Fruit fly (Drosophila melanogaster): Measurements from ENCODE around the gene Cse1.

DNA sequence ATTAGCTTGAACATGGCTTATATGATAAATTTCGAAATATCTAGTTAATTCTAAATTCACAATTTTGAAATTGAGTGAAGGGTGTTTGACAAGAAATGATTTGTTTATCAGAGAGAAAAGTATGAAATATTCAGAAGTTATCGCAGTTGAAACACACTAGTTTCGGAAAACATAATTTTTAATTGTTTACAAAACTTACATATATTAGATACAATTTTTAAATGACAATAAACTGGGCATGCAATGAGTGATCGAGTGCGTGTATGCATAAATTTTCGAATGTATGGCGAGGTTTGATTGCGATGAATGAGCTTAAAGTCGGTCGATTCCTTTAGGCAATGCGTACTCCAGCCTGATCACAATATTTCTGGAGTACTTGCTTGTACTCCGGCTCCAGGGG is 4.0 kb downstream of the Cse1 start, which contains the start of gene CG13280:
- TF ChIP-seq ham (GFP tag; IDR thresholded peaks at IDR 0.05) = no peak
- TF ChIP-seq CG5953 (GFP tag; IDR thresholded peaks at IDR 0.05) = no peak
- no peak for TF ChIP-seq Dek (tag; optimal IDR thresholded peaks at IDR 0.05)
- TF ChIP-seq CG10431 (GFP tag; optimal IDR thresholded peaks at IDR 0.05) = no peak
- TF ChIP-seq ac (GFP tag; optimal IDR thresholded peaks at IDR 0.05) = no peak
- TF ChIP-seq CrebB (tag; optimal IDR thresholded peaks at IDR 0.05) = no peak
- no peak for TF ChIP-seq pho (GFP tag; optimal IDR thresholded peaks at IDR 0.05)
